Fruit fly (Drosophila melanogaster): ENCODE measurements around the gene CG1958.

Gene CG1958

dm6 chrX:7266604-7267003, at the start of gene CG1958:
Gene CG1958, plus strand, starts transcription at chrX:7266904.
- TF ChIP-seq CG17801 (GFP tag; optimal IDR thresholded peaks at IDR 0.05; ENCODE audit: partially characterized antibody), result no peak

dm6 chrX:7221149-7221548, 45.6 kb upstream of the CG1958 start:
- no peak for TF ChIP-seq CG17801 (GFP tag; optimal IDR thresholded peaks at IDR 0.05; ENCODE audit: partially characterized antibody)

dm6 chrX:7222115-7222891, 44.4 kb upstream of the CG1958 start:
- TF ChIP-seq CG17801 (GFP tag; optimal IDR thresholded peaks at IDR 0.05; ENCODE audit: partially characterized antibody), result no peak

- TF ChIP-seq CG17801 (GFP tag; optimal IDR thresholded peaks at IDR 0.05; ENCODE audit: partially characterized antibody), result no peak
These were observed 40.6 kb upstream of the CG1958 start for dm6 chrX:7225980-7226607.

dm6 chrX:7227311-7227710, 39.4 kb upstream of the CG1958 start:
- TF ChIP-seq CG17801 (GFP tag; optimal IDR thresholded peaks at IDR 0.05; ENCODE audit: partially characterized antibody), result no peak

- no peak for TF ChIP-seq CG17801 (GFP tag; optimal IDR thresholded peaks at IDR 0.05; ENCODE audit: partially characterized antibody)
These were observed 38.1 kb upstream of the CG1958 start for dm6 chrX:7228599-7228998.

dm6 chrX:7230647-7231046, 36.1 kb upstream of the CG1958 start:
- TF ChIP-seq CG17801 (GFP tag; optimal IDR thresholded peaks at IDR 0.05; ENCODE audit: partially characterized antibody), result no peak

dm6 chrX:7241985-7242627, 24.6 kb upstream of the CG1958 start:
- TF ChIP-seq CG17801 (GFP tag; optimal IDR thresholded peaks at IDR 0.05; ENCODE audit: partially characterized antibody), result peak; percentile 75

dm6 chrX:7246070-7246469, 20.6 kb upstream of the CG1958 start:
- TF ChIP-seq CG17801 (GFP tag; optimal IDR thresholded peaks at IDR 0.05; ENCODE audit: partially characterized antibody), result no peak

- no peak for TF ChIP-seq CG17801 (GFP tag; optimal IDR thresholded peaks at IDR 0.05; ENCODE audit: partially characterized antibody)
These were observed 14.2 kb upstream of the CG1958 start for dm6 chrX:7252468-7252867.

- TF ChIP-seq CG17801 (GFP tag; optimal IDR thresholded peaks at IDR 0.05; ENCODE audit: partially characterized antibody), result no peak
These were observed 11.6 kb upstream of the CG1958 start for dm6 chrX:7255153-7255552.

- TF ChIP-seq CG17801 (GFP tag; optimal IDR thresholded peaks at IDR 0.05; ENCODE audit: partially characterized antibody), result no peak
These were observed 4.8 kb downstream of the CG1958 start for dm6 chrX:7271376-7272015.

- TF ChIP-seq CG17801 (GFP tag; optimal IDR thresholded peaks at IDR 0.05; ENCODE audit: partially characterized antibody), result no peak
These were observed 10.3 kb downstream of the CG1958 start for dm6 chrX:7277038-7277437.

dm6 chrX:7284964-7285363, 18.3 kb downstream of the CG1958 start:
- no peak for TF ChIP-seq CG17801 (GFP tag; optimal IDR thresholded peaks at IDR 0.05; ENCODE audit: partially characterized antibody)

- no peak for TF ChIP-seq CG17801 (GFP tag; optimal IDR thresholded peaks at IDR 0.05; ENCODE audit: partially characterized antibody)
These were observed 18.7 kb downstream of the CG1958 start for dm6 chrX:7285410-7285809.
